Fruit fly (Drosophila melanogaster) whole organism: Measurements from ENCODE around the gene mus301.

Source experiments
- CG8478 ChIP-seq: fragments of >200 bp; optimal IDR thresholded peaks from 2 replicates; lab custom pipeline; 2018; ENCODE audit warnings: inconsistent platforms
- Dll ChIP-seq: fragments of >200 bp; optimal IDR thresholded peaks from 2 replicates; lab custom pipeline; 2017
- EcR ChIP-seq, 2 experiments: fragments of >200 bp; optimal IDR thresholded peaks; 2 replicates each; lab custom pipeline; 2017; ENCODE audit warnings: missing biosample characterization in 2 of 2, missing genetic modification characterization in 2 of 2, missing genetic modification reagents in 2 of 2
- pan ChIP-seq: fragments of >200 bp; optimal IDR thresholded peaks from 2 replicates; lab custom pipeline; 2017
- psq ChIP-seq: fragments of >200 bp; optimal IDR thresholded peaks from 2 replicates; lab custom pipeline; 2017
- usp ChIP-seq: fragments of >200 bp; optimal IDR thresholded peaks from 2 replicates; lab custom pipeline; 2017; ENCODE audit warnings: missing biosample characterization, missing genetic modification characterization, mixed read lengths

mus301 gene

dm6 chr3L:8121590-8121989, 16.0 kb upstream of the mus301 start, which contains the start of gene ldbr:
Gene ldbr (plus strand): TSS chr3L:8121827.
- TF ChIP-seq usp (GFP tag; lab: Kevin White, UChicago), result no peak
- no peak for TF ChIP-seq EcR (GFP tag; optimal IDR thresholded peaks at IDR 0.05; lab: Kevin White, UChicago)
- no peak for TF ChIP-seq Dll
- TF ChIP-seq psq (lab: Kevin White, UChicago), result no peak
- no peak for TF ChIP-seq pan (lab: Kevin White, UChicago)
- TF ChIP-seq CG8478 (lab: Kevin White, UChicago), result no peak

DNA sequence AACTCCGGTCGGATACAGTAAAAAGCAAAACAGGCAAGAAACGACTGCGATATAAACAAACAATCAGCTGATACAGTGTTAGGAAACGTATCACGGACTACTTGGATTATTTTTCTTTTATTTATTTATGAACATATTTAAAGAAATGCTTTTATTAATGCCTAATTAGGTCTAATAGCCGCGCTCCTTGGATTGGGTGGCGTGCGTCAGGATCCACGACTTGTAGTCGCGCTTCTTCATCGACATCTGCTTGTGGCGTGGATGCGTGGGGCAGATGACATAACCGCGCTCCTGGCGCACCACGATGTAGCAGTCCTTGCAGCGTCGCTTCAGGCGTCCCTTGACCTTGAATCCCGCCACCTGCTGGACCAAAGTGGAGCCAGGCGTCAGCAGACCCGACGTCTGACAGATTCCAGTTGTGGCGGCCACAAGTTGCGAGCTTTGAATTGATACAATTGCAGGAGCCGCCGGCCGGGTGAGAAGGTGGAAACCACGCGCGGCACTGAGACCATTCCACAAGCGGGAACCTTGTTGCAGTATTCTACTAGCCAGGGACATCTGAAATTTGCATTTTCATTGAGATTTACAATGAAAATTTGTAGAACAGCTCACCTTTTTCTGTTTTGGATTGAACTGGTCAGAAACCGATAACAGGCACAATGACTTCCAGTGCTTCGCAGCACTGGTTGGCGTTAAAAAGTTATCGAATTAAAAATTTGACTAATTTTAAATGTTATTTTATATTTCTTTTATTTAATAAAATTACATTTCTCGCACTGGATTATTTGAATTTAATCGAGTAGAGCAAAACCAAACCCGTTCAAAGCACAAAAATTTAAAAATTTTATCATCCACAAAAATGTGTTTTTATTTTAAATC, 12.9 kb upstream of the mus301 start, which contains the start of the genes CG7550 and mRpL36:
TSS of gene CG7550 (minus strand) at position 51 of the 879 bp plus-strand sequence.
TSS of gene mRpL36 (minus strand) at position 652 of the 879 bp plus-strand sequence.
- TF ChIP-seq CG8478 (lab: Kevin White, UChicago) (no peak), pan (lab: Kevin White, UChicago) (no peak), Dll (no peak), psq (lab: Kevin White, UChicago) (no peak), usp (GFP tag; lab: Kevin White, UChicago) (no peak), EcR (GFP tag; optimal IDR thresholded peaks at IDR 0.05; lab: Kevin White, UChicago) (no peak)

DNA sequence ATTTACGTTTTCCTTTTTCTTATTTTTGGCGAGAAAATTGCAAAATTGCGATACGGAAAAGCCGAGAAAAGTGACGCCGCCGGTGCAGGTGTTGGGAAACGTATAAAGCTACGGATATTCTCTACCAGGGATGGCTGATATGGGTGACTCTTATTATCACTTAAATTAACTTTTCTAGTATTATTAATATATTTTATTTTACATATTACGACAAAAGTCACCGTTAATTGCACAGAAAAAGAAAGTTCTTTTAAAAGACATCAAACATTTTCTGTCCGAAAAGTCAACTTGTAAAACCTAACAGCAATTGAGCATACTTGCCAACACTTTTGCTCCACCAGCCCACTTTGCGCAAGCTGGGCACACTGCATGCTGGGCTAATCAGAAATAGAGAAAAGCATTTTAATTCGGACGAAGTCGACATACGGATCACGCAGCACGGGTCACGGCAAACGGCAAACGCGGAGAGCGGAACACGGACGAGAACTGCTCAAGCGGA, 9.8 kb upstream of the mus301 start, which contains the start of the genes Cds and Uba2:
TSS of gene Cds (plus strand) at position 51 of the 499 bp plus-strand sequence.
TSS of gene Uba2 (minus strand) at position 107 of the 499 bp plus-strand sequence.
- no peak for TF ChIP-seq usp (GFP tag; lab: Kevin White, UChicago)
- TF ChIP-seq CG8478 (lab: Kevin White, UChicago), result no peak
- no peak for TF ChIP-seq Dll
- no peak for TF ChIP-seq EcR (GFP tag; optimal IDR thresholded peaks at IDR 0.05; lab: Kevin White, UChicago)
- TF ChIP-seq psq (lab: Kevin White, UChicago), result no peak
- TF ChIP-seq pan (lab: Kevin White, UChicago), result no peak

DNA sequence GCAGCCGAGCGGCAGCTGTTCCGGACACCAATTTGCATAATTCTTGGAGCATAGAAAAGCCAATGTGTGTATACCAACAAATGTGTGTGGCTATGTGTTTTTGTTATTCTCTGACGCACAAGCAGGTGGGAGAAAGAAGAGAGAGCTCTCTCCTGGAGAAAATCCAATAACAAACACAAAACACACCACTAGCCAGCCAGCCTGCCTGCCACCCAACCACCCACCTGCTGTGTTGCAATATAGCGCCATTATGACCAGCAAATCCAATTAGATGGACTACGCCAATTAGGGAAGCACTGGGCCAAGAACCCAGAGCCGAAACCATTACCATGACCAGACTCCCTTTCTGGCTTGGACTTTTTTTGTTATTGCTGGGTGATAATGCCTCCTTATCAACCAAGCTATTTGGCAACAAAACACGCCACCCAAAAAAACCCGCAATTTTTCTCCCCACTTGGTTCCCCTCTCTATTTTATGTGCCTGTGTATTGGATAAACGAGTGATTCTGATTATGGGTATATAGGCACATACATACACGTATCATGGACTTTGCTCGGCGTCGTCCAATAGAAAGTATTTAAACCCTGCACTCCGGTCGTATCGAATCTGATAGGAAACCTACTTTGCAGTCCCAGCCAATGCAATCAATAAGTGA, 9.1 kb upstream of the mus301 start:
- TF ChIP-seq pan (lab: Kevin White, UChicago) (no peak), EcR (GFP tag; optimal IDR thresholded peaks at IDR 0.05; lab: Kevin White, UChicago) (no peak), usp (GFP tag; lab: Kevin White, UChicago) (no peak), psq (lab: Kevin White, UChicago) (no peak)

DNA sequence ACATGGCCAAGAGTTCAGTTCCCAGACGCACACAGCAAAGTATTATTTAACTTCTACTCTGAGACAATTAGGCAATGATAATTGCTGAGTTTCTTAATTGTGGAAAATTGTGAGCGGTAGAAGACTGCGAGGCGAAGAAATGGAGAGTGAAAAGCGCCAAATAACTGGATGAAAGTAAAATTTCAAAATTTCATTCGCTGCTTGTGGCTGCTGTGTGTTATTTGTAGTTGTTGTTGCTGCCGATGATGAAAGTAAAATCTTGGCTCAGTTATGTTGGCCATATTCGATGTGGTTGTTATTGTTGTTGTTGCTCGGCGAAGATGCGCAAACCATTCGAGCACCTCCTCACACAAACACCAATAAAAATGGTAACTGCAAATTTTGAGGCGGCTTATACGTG, 12.7 kb downstream of the mus301 start:
- TF ChIP-seq CG8478 (lab: Kevin White, UChicago) (no peak), Dll (no peak), pan (lab: Kevin White, UChicago) (no peak), usp (GFP tag; lab: Kevin White, UChicago) (no peak), EcR (GFP tag; optimal IDR thresholded peaks at IDR 0.05; lab: Kevin White, UChicago) (no peak), psq (lab: Kevin White, UChicago) (no peak)

DNA sequence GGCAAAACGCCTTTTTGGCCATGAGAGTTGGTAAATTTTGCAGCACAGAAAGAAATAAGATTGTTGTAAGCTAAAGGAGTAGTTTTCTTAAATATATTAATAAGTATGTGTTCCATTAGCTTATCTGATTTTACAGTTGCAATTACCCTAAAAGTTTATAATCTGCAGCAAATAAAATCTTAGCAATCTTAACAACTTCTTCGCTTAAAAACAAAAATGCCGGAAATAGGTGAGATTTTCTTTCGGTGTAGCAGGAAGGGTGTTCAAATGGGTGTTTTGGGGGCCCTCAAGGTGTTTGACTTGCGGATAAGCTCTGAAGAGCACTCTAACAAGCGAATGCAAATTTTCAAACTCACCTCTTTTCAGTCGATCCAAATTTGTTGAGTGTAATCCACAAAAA, 13.2 kb downstream of the mus301 start:
- no peak for TF ChIP-seq CG8478 (lab: Kevin White, UChicago)
- TF ChIP-seq psq (lab: Kevin White, UChicago), result no peak
- TF ChIP-seq Dll, result no peak
- no peak for TF ChIP-seq usp (GFP tag; lab: Kevin White, UChicago)
- no peak for TF ChIP-seq pan (lab: Kevin White, UChicago)
- no peak for TF ChIP-seq EcR (GFP tag; optimal IDR thresholded peaks at IDR 0.05; lab: Kevin White, UChicago)

DNA sequence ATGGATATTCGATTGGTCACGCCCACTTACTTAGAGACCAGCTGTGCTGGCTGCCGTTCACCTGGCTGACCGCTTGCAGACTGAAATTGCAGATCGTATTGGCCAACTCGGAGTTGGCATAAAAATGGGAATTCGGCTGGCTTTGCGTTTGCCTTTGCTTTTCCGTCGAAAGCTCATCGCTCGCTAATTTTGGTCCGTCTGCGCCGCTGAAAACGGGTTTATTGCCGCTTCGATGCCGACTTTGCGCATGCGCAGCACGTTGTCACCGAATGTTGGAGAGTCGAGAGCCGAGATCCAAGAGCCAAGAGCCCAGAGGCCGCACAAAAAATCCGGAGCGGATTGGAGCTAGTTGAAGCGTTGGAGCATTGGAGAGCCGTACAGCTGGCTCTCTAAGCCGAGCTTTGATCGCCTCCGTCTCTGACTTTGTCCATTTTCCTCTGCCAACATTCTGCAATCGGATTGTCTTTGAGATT, 14.2 kb downstream of the mus301 start, which contains the start of gene CG13676:
TSS of gene CG13676 (minus strand) at position 87 of the 473 bp plus-strand sequence.
- no peak for TF ChIP-seq EcR (GFP tag; optimal IDR thresholded peaks at IDR 0.05; lab: Kevin White, UChicago)
- TF ChIP-seq usp (GFP tag; lab: Kevin White, UChicago), result no peak
- no peak for TF ChIP-seq psq (lab: Kevin White, UChicago)
- no peak for TF ChIP-seq CG8478 (lab: Kevin White, UChicago)
- TF ChIP-seq pan (lab: Kevin White, UChicago), result no peak
- TF ChIP-seq Dll, result no peak

- TF ChIP-seq pan (lab: Kevin White, UChicago) (no peak), Dll (no peak), CG8478 (lab: Kevin White, UChicago) (no peak), psq (lab: Kevin White, UChicago) (no peak), usp (GFP tag; lab: Kevin White, UChicago) (no peak), EcR (GFP tag; optimal IDR thresholded peaks at IDR 0.05; lab: Kevin White, UChicago) (no peak)
Observed at dm6 chr3L:8153206-8153996, 15.8 kb downstream of the mus301 start.

- TF ChIP-seq psq (lab: Kevin White, UChicago) (no peak), usp (GFP tag; lab: Kevin White, UChicago) (no peak), CG8478 (lab: Kevin White, UChicago) (no peak), Dll (no peak), EcR (GFP tag; optimal IDR thresholded peaks at IDR 0.05; lab: Kevin White, UChicago) (no peak), pan (lab: Kevin White, UChicago) (no peak)
Observed at dm6 chr3L:8154544-8154943, 16.9 kb downstream of the mus301 start.

DNA sequence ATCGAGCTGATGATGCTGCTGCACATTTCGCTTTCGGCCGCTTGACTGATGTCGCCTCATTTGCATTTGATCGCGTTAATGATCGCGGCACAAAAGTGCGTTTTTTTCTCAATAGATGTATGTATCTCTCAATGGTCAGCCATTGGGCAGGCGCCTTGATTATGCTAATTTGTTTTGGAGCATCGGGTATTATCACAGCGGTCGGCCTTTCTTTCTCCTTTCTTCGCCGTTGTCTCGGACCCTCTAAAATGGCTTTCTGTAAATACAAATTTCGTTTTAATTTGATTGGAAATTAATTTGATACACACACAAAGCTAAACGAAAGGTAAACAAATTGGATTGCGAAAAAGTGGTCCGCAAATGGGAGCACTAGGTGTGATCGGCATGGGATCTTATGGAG, 17.7 kb downstream of the mus301 start:
- TF ChIP-seq EcR (GFP tag; optimal IDR thresholded peaks at IDR 0.05; lab: Kevin White, UChicago) (no peak), CG8478 (lab: Kevin White, UChicago) (no peak), pan (lab: Kevin White, UChicago) (no peak), usp (GFP tag; lab: Kevin White, UChicago) (no peak), psq (lab: Kevin White, UChicago) (no peak), Dll (no peak)
